Worm (Caenorhabditis elegans) whole organism, young adult: Measurements from ENCODE around the gene cosa-1.

Experiments
- B0035.1 ChIP-seq: sonication (generic microtip); optimal IDR thresholded peaks from 2 replicates; lab custom pipeline; 2016; ENCODE audit warnings: missing genetic modification characterization, mild to moderate bottlenecking, missing compliant biosample characterization, missing genotype, missing genetic modification reagents
- C06A6.2 ChIP-seq: fragments of 200-800 bp; sonication (Bioruptor generic); conservative IDR thresholded peaks from 2 replicates; pipeline ENCODE4 v1.3.6; 2022; ENCODE audit warnings: missing genetic modification characterization, missing compliant biosample characterization
- D2030.7 ChIP-seq: fragments of 200-800 bp; sonication (Bioruptor generic); IDR thresholded peaks from 2 replicates; pipeline ENCODE4 v1.3.6; 2022; ENCODE audit warnings: missing genetic modification reagents, missing genetic modification characterization, missing compliant biosample characterization
- F33H1.4 ChIP-seq: fragments of 200-800 bp; sonication (Bioruptor generic); IDR thresholded peaks from 2 replicates; pipeline ENCODE4 v1.3.6; 2022; ENCODE audit warnings: missing genetic modification reagents, missing genetic modification characterization, missing compliant biosample characterization
- F49E8.2 ChIP-seq: sonication (generic microtip); optimal IDR thresholded peaks from 3 replicates; lab custom pipeline; 2017; ENCODE audit warnings: missing genetic modification characterization, mild to moderate bottlenecking, missing compliant biosample characterization, antibody characterized with exemption, moderate library complexity; ENCODE audit not compliant: insufficient read depth
- K11D2.4 ChIP-seq: fragments of 200-800 bp; sonication (Bioruptor generic); IDR thresholded peaks from 2 replicates; pipeline ENCODE4 v1.3.6; 2022; ENCODE audit warnings: missing genetic modification reagents, missing genetic modification characterization, missing compliant biosample characterization
- Y56A3A.18 ChIP-seq: fragments of 200-800 bp; sonication (Bioruptor generic); IDR thresholded peaks from 2 replicates; pipeline ENCODE4 v1.3.6; 2022; ENCODE audit warnings: missing genetic modification reagents, missing genetic modification characterization, missing compliant biosample characterization
- akir-1 ChIP-seq: fragments of 200-800 bp; sonication (Bioruptor generic); optimal IDR thresholded peaks from 2 replicates; lab custom pipeline; 2018; ENCODE audit warnings: mild to moderate bottlenecking, missing genetic modification characterization, moderate library complexity, missing compliant biosample characterization
- atf-7 ChIP-seq: sonication (generic microtip); optimal IDR thresholded peaks from 2 replicates; lab custom pipeline; 2017; ENCODE audit warnings: mild to moderate bottlenecking, missing genetic modification characterization, missing compliant biosample characterization
- attf-6 ChIP-seq: fragments of 200-800 bp; sonication (Bioruptor generic); IDR thresholded peaks from 2 replicates; pipeline ENCODE4 v1.3.6; 2022; ENCODE audit warnings: missing genetic modification reagents, missing genetic modification characterization, missing compliant biosample characterization
- bed-1 ChIP-seq: fragments of 200-800 bp; sonication (Bioruptor generic); IDR thresholded peaks from 2 replicates; pipeline ENCODE4 v1.3.6; 2022; ENCODE audit warnings: missing genetic modification reagents, missing genetic modification characterization, missing compliant biosample characterization
- cebp-1 ChIP-seq, 2 experiments: fragments of 200-800 bp in 1 of 2; sonication (Bioruptor generic) in 1 of 2; sonication (generic microtip) in 1 of 2; IDR thresholded peaks in 1 of 2; optimal IDR thresholded peaks in 1 of 2; 2 replicates each; pipeline versions ENCODE4 v1.3.6 to Lab custom; 2017 to 2022; ENCODE audit warnings: missing compliant biosample characterization in 2 of 2, missing genetic modification characterization in 2 of 2, mild to moderate bottlenecking in 1 of 2, missing genetic modification reagents in 1 of 2, moderate library complexity in 1 of 2
- him-1 ChIP-seq: sonication (generic microtip); optimal IDR thresholded peaks from 2 replicates; lab custom pipeline; 2016; ENCODE audit warnings: missing genotype, missing genetic modification reagents, missing genetic modification characterization, missing compliant biosample characterization
- hmg-1.2 ChIP-seq: fragments of 200-800 bp; sonication (Bioruptor generic); IDR thresholded peaks from 2 replicates; pipeline ENCODE4 v1.3.6; 2022; ENCODE audit warnings: missing genetic modification reagents, missing genetic modification characterization, missing compliant biosample characterization
- let-526 ChIP-seq: fragments of 200-800 bp; sonication (Bioruptor generic); IDR thresholded peaks from 2 replicates; pipeline ENCODE4 v1.3.6; 2022; ENCODE audit warnings: missing genetic modification reagents, missing genetic modification characterization, missing compliant biosample characterization
- let-607 ChIP-seq, 2 experiments: fragments of 200-800 bp in 1 of 2; sonication (Bioruptor generic) in 1 of 2; sonication (generic microtip) in 1 of 2; optimal IDR thresholded peaks; 2 replicates each; lab custom pipeline; 2016 to 2018; ENCODE audit warnings: mild to moderate bottlenecking in 2 of 2, missing compliant biosample characterization in 2 of 2, missing genetic modification characterization in 2 of 2, moderate library complexity in 2 of 2, missing genotype in 1 of 2
- lsl-1 ChIP-seq: fragments of 200-800 bp; sonication (Bioruptor generic); optimal IDR thresholded peaks from 2 replicates; lab custom pipeline; 2018; ENCODE audit warnings: mild to moderate bottlenecking, missing genetic modification characterization, moderate library complexity, missing compliant biosample characterization
- madf-6 ChIP-seq: fragments of 200-800 bp; sonication (Bioruptor generic); IDR thresholded peaks from 2 replicates; pipeline ENCODE4 v1.3.6; 2022; ENCODE audit warnings: missing genetic modification reagents, missing genetic modification characterization, missing compliant biosample characterization
- mcd-1 ChIP-seq: fragments of 200-800 bp; sonication (Bioruptor generic); IDR thresholded peaks from 2 replicates; pipeline ENCODE4 v1.3.6; 2022; ENCODE audit warnings: missing genetic modification reagents, missing genetic modification characterization, missing compliant biosample characterization
- mxl-1 ChIP-seq: sonication (generic microtip); optimal IDR thresholded peaks from 2 replicates; lab custom pipeline; 2016; ENCODE audit warnings: missing genetic modification characterization, missing compliant biosample characterization
- nfyb-1 ChIP-seq: fragments of 200-800 bp; sonication (Bioruptor generic); IDR thresholded peaks from 2 replicates; pipeline ENCODE4 v1.3.6; 2022; ENCODE audit warnings: missing genetic modification reagents, missing genetic modification characterization, missing compliant biosample characterization
- nhr-80 ChIP-seq: sonication (generic microtip); optimal IDR thresholded peaks from 2 replicates; lab custom pipeline; 2016; ENCODE audit warnings: missing genetic modification characterization, missing compliant biosample characterization
- rcor-1 ChIP-seq: fragments of 200-800 bp; sonication (Bioruptor generic); IDR thresholded peaks from 2 replicates; pipeline ENCODE4 v1.3.6; 2022; ENCODE audit warnings: missing genetic modification reagents, missing genetic modification characterization, missing compliant biosample characterization
- rec-8 ChIP-seq, 2 experiments: sonication (generic microtip); optimal IDR thresholded peaks; 2 replicates each; lab custom pipeline; 2016; ENCODE audit warnings: mild to moderate bottlenecking in 2 of 2, missing genetic modification characterization in 2 of 2, missing genetic modification reagents in 2 of 2, missing genotype in 2 of 2, missing biosample characterization in 1 of 2, missing compliant biosample characterization in 1 of 2, moderate library complexity in 1 of 2
- sdz-38 ChIP-seq: sonication (generic microtip); optimal IDR thresholded peaks from 2 replicates; lab custom pipeline; 2016; ENCODE audit warnings: missing genotype, missing genetic modification characterization, missing compliant biosample characterization
- snpc-1.3 ChIP-seq: sonication (generic microtip); optimal IDR thresholded peaks from 2 replicates; lab custom pipeline; 2017; ENCODE audit warnings: missing genetic modification characterization, mild to moderate bottlenecking, missing compliant biosample characterization, antibody characterized with exemption, moderate library complexity, missing genotype, missing genetic modification reagents; ENCODE audit not compliant: insufficient read depth
- snpc-4 ChIP-seq, 5 experiments: fragments of 150-350 bp in 1 of 5; sonication (generic microtip) in 4 of 5; optimal IDR thresholded peaks; 2 replicates each; lab custom pipeline; 2014 to 2018; ENCODE audit warnings: missing genetic modification characterization in 5 of 5, missing biosample characterization in 3 of 5, antibody characterized with exemption in 2 of 5, mild to moderate bottlenecking in 2 of 5, missing compliant biosample characterization in 2 of 5, missing genotype in 2 of 5, moderate library complexity in 2 of 5, missing genetic modification reagents in 1 of 5
- sptf-2 ChIP-seq: fragments of 200-800 bp; sonication (Bioruptor generic); optimal IDR thresholded peaks from 2 replicates; lab custom pipeline; 2018; ENCODE audit warnings: mild to moderate bottlenecking, missing genetic modification characterization, missing compliant biosample characterization
- tbx-9 ChIP-seq: sonication (generic microtip); optimal IDR thresholded peaks from 2 replicates; lab custom pipeline; 2016; ENCODE audit warnings: borderline replicate concordance, missing genetic modification characterization, inconsistent platforms, missing compliant biosample characterization
- xnd-1 ChIP-seq: sonication (generic microtip); optimal IDR thresholded peaks from 2 replicates; lab custom pipeline; 2016; ENCODE audit warnings: missing genotype, missing genetic modification reagents, missing genetic modification characterization, missing compliant biosample characterization
- ztf-25 ChIP-seq: fragments of 200-800 bp; sonication (Bioruptor generic); IDR thresholded peaks from 2 replicates; pipeline ENCODE4 v1.3.6; 2022; ENCODE audit warnings: missing genetic modification reagents, missing genetic modification characterization, missing compliant biosample characterization

Gene cosa-1

ce11 chrIII:2686663-2687062, 39.3 kb upstream of the cosa-1 start:
- TF ChIP-seq snpc-4 (GFP tag; optimal IDR thresholded peaks at IDR 0.05; lab: Kevin White, UChicago) (no peak), snpc-4 (tag; optimal IDR thresholded peaks at IDR 0.05; lab: Kevin White, UChicago) (no peak), K11D2.4 (GFP tag; lab: Robert Waterston, UW) (no peak), snpc-1.3 (tag; lab: Kevin White, UChicago) (no peak), bed-1 (GFP tag; lab: Robert Waterston, UW) (no peak), attf-6 (GFP tag; lab: Robert Waterston, UW) (no peak), F49E8.2 (tag; lab: Kevin White, UChicago) (no peak), nfyb-1 (no peak), sptf-2 (GFP tag; lab: Kevin White, UChicago) (no peak), let-607 (tag; optimal IDR thresholded peaks at IDR 0.05; lab: Kevin White, UChicago) (no peak), sdz-38 (tag; lab: Kevin White, UChicago) (no peak), lsl-1 (GFP tag; lab: Kevin White, UChicago) (no peak), cebp-1 (GFP tag; IDR thresholded peaks at IDR 0.05; lab: Robert Waterston, UW) (no peak), cebp-1 (tag; optimal IDR thresholded peaks at IDR 0.05; lab: Kevin White, UChicago) (no peak), let-526 (GFP tag; lab: Robert Waterston, UW) (no peak)

DNA sequence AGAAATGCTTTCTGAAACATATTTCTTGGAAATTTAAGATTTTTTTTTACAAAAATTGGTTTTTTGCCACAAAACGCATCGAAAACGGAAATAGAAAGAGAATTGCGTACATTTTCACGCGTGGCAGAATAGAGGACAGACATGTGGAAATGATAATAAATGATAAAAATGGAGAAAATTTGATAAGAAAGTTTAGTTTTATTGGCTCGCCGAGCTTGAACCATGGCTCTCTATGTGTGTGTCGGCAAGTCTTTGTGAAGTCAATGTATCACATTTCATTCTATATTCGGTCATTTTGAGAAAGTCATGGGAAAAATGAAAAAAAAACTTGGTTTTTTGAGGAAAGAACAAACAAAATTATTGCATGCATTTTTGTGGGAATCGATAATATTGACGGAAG, 38.5 kb upstream of the cosa-1 start:
- no peak for TF ChIP-seq mxl-1 (tag; lab: Kevin White, UChicago)
- no peak for TF ChIP-seq cebp-1 (GFP tag; IDR thresholded peaks at IDR 0.05; lab: Robert Waterston, UW)
- peak; percentile 9 for TF ChIP-seq cebp-1 (tag; optimal IDR thresholded peaks at IDR 0.05; lab: Kevin White, UChicago)
- peak; percentile 71 for TF ChIP-seq nhr-80 (tag; lab: Kevin White, UChicago)

ce11 chrIII:2698740-2699139, 27.2 kb upstream of the cosa-1 start, which contains the start of gene slc-30A9:
Gene slc-30A9, minus strand, starts transcription at chrIII:2698817.
- TF ChIP-seq xnd-1 (no peak), ztf-25 (GFP tag; lab: Robert Waterston, UW) (no peak), him-1 (tag; lab: Kevin White, UChicago) (no peak), let-607 (tag; optimal IDR thresholded peaks at IDR 0.05; lab: Kevin White, UChicago) (no peak), lsl-1 (GFP tag; lab: Kevin White, UChicago) (peak; percentile 26), rcor-1 (GFP tag; lab: Robert Waterston, UW) (no peak), tbx-9 (no peak), F33H1.4 (GFP tag; lab: Robert Waterston, UW) (peak; percentile 54; the same call in 1 of the 2 replicates), attf-6 (GFP tag; lab: Robert Waterston, UW) (no peak), D2030.7 (GFP tag; lab: Robert Waterston, UW) (0 out of 2 replicates have a peak, but pooled peaks have one; percentile 23), bed-1 (GFP tag; lab: Robert Waterston, UW) (no peak), B0035.1 (tag; lab: Kevin White, UChicago) (no peak), snpc-4 (GFP tag; optimal IDR thresholded peaks at IDR 0.05; lab: Kevin White, UChicago) (no peak), snpc-4 (tag; optimal IDR thresholded peaks at IDR 0.05; lab: Kevin White, UChicago) (no peak), hmg-1.2 (GFP tag; lab: Robert Waterston, UW) (peak; percentile 98), K11D2.4 (GFP tag; lab: Robert Waterston, UW) (no peak), atf-7 (no peak), rec-8 (tag; optimal IDR thresholded peaks at IDR 0.05; lab: Kevin White, UChicago) (no peak), nhr-80 (tag; lab: Kevin White, UChicago) (no peak), Y56A3A.18 (no peak), F49E8.2 (tag; lab: Kevin White, UChicago) (no peak), akir-1 (GFP tag; lab: Kevin White, UChicago) (no peak), C06A6.2 (no peak), mcd-1 (GFP tag; lab: Robert Waterston, UW) (peak; percentile 89), madf-6 (GFP tag; lab: Robert Waterston, UW) (peak; percentile 53; the same call in 1 of the 2 replicates)
